Fruit fly (Drosophila melanogaster) whole organism, embryonic: ENCODE results near the gene Mekk1.

Experiments
- Awh ChIP-seq: fragments of 200-800 bp; sonication (Bioruptor generic); IDR thresholded peaks from 2 replicates; pipeline ENCODE4, ENCODE4 v1.3.6; 2022; ENCODE audit warnings: missing biosample characterization, missing genetic modification characterization
- CG10959 ChIP-seq: fragments of 200-800 bp; sonication (Bioruptor generic); IDR thresholded peaks from 2 replicates; pipeline ENCODE4 v1.3.6; 2022; ENCODE audit warnings: missing biosample characterization, missing genetic modification characterization
- CG11560 ChIP-seq: fragments of 200-800 bp; sonication (Bioruptor generic); IDR thresholded peaks from 3 replicates; pipeline ENCODE4 v1.3.6; 2022; ENCODE audit warnings: missing biosample characterization, missing genetic modification characterization
- CG12659 ChIP-seq: fragments of 200-800 bp; sonication (Bioruptor generic); optimal IDR thresholded peaks from 3 replicates; lab custom pipeline; 2017; ENCODE audit warnings: mild to moderate bottlenecking, missing biosample characterization, missing genetic modification reagents, missing genetic modification characterization
- CG12744 ChIP-seq: fragments of 200-800 bp; sonication (Bioruptor generic); optimal IDR thresholded peaks from 2 replicates; lab custom pipeline; 2016; ENCODE audit warnings: missing biosample characterization, missing genetic modification characterization
- CG13775 ChIP-seq: fragments of 200-800 bp; sonication (Bioruptor generic); optimal IDR thresholded peaks from 3 replicates; lab custom pipeline; 2017; ENCODE audit warnings: missing biosample characterization, mild to moderate bottlenecking, missing genetic modification characterization
- CG14050 ChIP-seq: fragments of 200-800 bp; sonication (Bioruptor generic); IDR thresholded peaks from 3 replicates; pipeline ENCODE4 v1.3.6; 2022; ENCODE audit warnings: missing biosample characterization, missing genetic modification characterization
- CG15269 ChIP-seq: fragments of 200-800 bp; sonication (Bioruptor generic); optimal IDR thresholded peaks from 2 replicates; lab custom pipeline; 2018; ENCODE audit warnings: missing biosample characterization, mild to moderate bottlenecking, missing genetic modification characterization, moderate library complexity
- CG1647 ChIP-seq: fragments of 200-800 bp; sonication (Bioruptor generic); optimal IDR thresholded peaks from 3 replicates; lab custom pipeline; 2016; ENCODE audit warnings: missing biosample characterization, missing genetic modification characterization
- CG16779 ChIP-seq: fragments of 200-800 bp; sonication (Bioruptor generic); IDR thresholded peaks from 2 replicates; pipeline ENCODE4 v1.3.6; 2022; ENCODE audit warnings: missing biosample characterization, missing genetic modification characterization
- CG16813 ChIP-seq: fragments of 200-800 bp; sonication (Bioruptor generic); IDR thresholded peaks from 3 replicates; pipeline ENCODE4 v1.3.6; 2022; ENCODE audit warnings: missing biosample characterization, missing genetic modification characterization; ENCODE audit not compliant: partially characterized antibody
- CG18262 ChIP-seq: fragments of 200-800 bp; optimal IDR thresholded peaks from 3 replicates; lab custom pipeline; 2019; ENCODE audit warnings: missing biosample characterization, mild to moderate bottlenecking, missing genetic modification characterization, moderate library complexity
- CG4328 ChIP-seq: fragments of 200-800 bp; sonication (Bioruptor generic); optimal IDR thresholded peaks from 3 replicates; lab custom pipeline; 2017; ENCODE audit warnings: missing biosample characterization, missing genetic modification reagents, missing genetic modification characterization
- CG4707 ChIP-seq: fragments of 200-800 bp; sonication (Bioruptor generic); optimal IDR thresholded peaks from 2 replicates; lab custom pipeline; 2018; ENCODE audit warnings: missing biosample characterization, mild to moderate bottlenecking, missing genetic modification characterization, moderate library complexity
- CG6175 ChIP-seq: fragments of 200-800 bp; sonication (Bioruptor generic); IDR thresholded peaks from 3 replicates; pipeline ENCODE4 v1.3.6; 2022; ENCODE audit warnings: missing biosample characterization, missing genetic modification characterization
- CG6813 ChIP-seq: fragments of 200-800 bp; sonication (Bioruptor generic); optimal IDR thresholded peaks from 2 replicates; lab custom pipeline; 2017; ENCODE audit warnings: missing biosample characterization, missing genetic modification characterization, mild to moderate bottlenecking, moderate library complexity, missing genetic modification reagents
- CG7357 ChIP-seq: fragments of 200-800 bp; sonication (Bioruptor generic); IDR thresholded peaks from 3 replicates; pipeline ENCODE4 v1.3.6; 2022; ENCODE audit warnings: missing biosample characterization, missing genetic modification characterization
- CG7786 ChIP-seq: fragments of 200-800 bp; sonication (Bioruptor generic); optimal IDR thresholded peaks from 2 replicates; lab custom pipeline; 2016; ENCODE audit warnings: missing biosample characterization, missing genetic modification characterization
- Dad ChIP-seq: fragments of 200-800 bp; sonication (Bioruptor generic); optimal IDR thresholded peaks from 3 replicates; lab custom pipeline; 2016; ENCODE audit warnings: missing biosample characterization, missing genetic modification characterization
- Dref ChIP-seq: fragments of 200-800 bp; sonication (Bioruptor generic); IDR thresholded peaks from 2 replicates; pipeline ENCODE4 v1.3.6; 2022; ENCODE audit warnings: missing biosample characterization, missing genetic modification characterization
- H15 ChIP-seq: fragments of 200-800 bp; sonication (Bioruptor generic); IDR thresholded peaks from 3 replicates; pipeline ENCODE4 v1.3.6; 2022; ENCODE audit warnings: missing biosample characterization, missing genetic modification characterization
- HmgZ ChIP-seq: fragments of 200-800 bp; sonication (Bioruptor generic); optimal IDR thresholded peaks from 2 replicates; lab custom pipeline; 2018; ENCODE audit warnings: missing biosample characterization, mild to moderate bottlenecking, missing genetic modification characterization
- Jarid2 ChIP-seq: fragments of 200-800 bp; sonication (Bioruptor generic); optimal IDR thresholded peaks from 3 replicates; lab custom pipeline; 2017; ENCODE audit warnings: mild to moderate bottlenecking, missing biosample characterization, missing genetic modification reagents, missing genetic modification characterization
- Lpt ChIP-seq: fragments of >200 bp; optimal IDR thresholded peaks from 2 replicates; lab custom pipeline; 2018; ENCODE audit warnings: missing biosample characterization, missing genetic modification characterization
- NC2α ChIP-seq: fragments of 200-800 bp; sonication (Bioruptor generic); optimal IDR thresholded peaks from 2 replicates; lab custom pipeline; 2016; ENCODE audit warnings: missing biosample characterization, missing genetic modification characterization
- Nf-YA ChIP-seq: fragments of 200-800 bp; sonication (Bioruptor generic); IDR thresholded peaks from 2 replicates; pipeline ENCODE4 v1.3.6; 2022; ENCODE audit warnings: missing biosample characterization, missing genetic modification characterization
- Nf-YC ChIP-seq: fragments of 200-800 bp; optimal IDR thresholded peaks from 3 replicates; lab custom pipeline; 2019; ENCODE audit warnings: missing biosample characterization, mild to moderate bottlenecking, missing genetic modification characterization, moderate library complexity
- Oaz ChIP-seq: fragments of 200-800 bp; sonication (Bioruptor generic); IDR thresholded peaks from 2 replicates; pipeline ENCODE4 v1.3.6; 2022; ENCODE audit warnings: missing biosample characterization, missing genetic modification characterization
- Scr ChIP-seq: fragments of 200-800 bp; sonication (Bioruptor generic); IDR thresholded peaks from 2 replicates; pipeline ENCODE4 v1.3.6; 2022; ENCODE audit warnings: missing biosample characterization, missing genetic modification characterization; ENCODE audit not compliant: partially characterized antibody
- Sry-δ ChIP-seq: fragments of 200-800 bp; sonication (Bioruptor generic); optimal IDR thresholded peaks from 2 replicates; lab custom pipeline; 2016; ENCODE audit warnings: missing biosample characterization, missing genetic modification characterization
- Vsx1 ChIP-seq: fragments of 200-800 bp; sonication (Bioruptor generic); optimal IDR thresholded peaks from 2 replicates; lab custom pipeline; 2017; ENCODE audit warnings: missing biosample characterization, mild to moderate bottlenecking, missing genetic modification characterization, missing genetic modification reagents
- cato ChIP-seq: fragments of 200-800 bp; sonication (Bioruptor generic); optimal IDR thresholded peaks from 2 replicates; lab custom pipeline; 2016; ENCODE audit warnings: missing biosample characterization, missing genetic modification characterization, borderline replicate concordance
- dmrt99B ChIP-seq: fragments of 200-800 bp; sonication (Bioruptor generic); optimal IDR thresholded peaks from 2 replicates; lab custom pipeline; 2018; ENCODE audit warnings: missing biosample characterization, mild to moderate bottlenecking, missing genetic modification characterization, moderate library complexity
- dpn ChIP-seq, 2 experiments: fragments of 200-800 bp; sonication (Bioruptor generic); optimal IDR thresholded peaks; 3 replicates each; lab custom pipeline; 2016; ENCODE audit warnings: missing biosample characterization in 2 of 2, missing genetic modification characterization in 2 of 2
- eve ChIP-seq, 2 experiments: fragments of >200 bp; optimal IDR thresholded peaks; 2 replicates each; lab custom pipeline; 2017; ENCODE audit warnings: missing biosample characterization in 2 of 2, missing genetic modification characterization in 2 of 2
- fd3F ChIP-seq: fragments of 200-800 bp; sonication (Bioruptor generic); optimal IDR thresholded peaks from 2 replicates; lab custom pipeline; 2018; ENCODE audit warnings: missing biosample characterization, mild to moderate bottlenecking, missing genetic modification characterization, moderate library complexity
- ind ChIP-seq: fragments of 200-800 bp; sonication (Bioruptor generic); optimal IDR thresholded peaks from 3 replicates; lab custom pipeline; 2016; ENCODE audit warnings: missing biosample characterization, missing genetic modification characterization
- jing ChIP-seq: fragments of 200-800 bp; sonication (Bioruptor generic); optimal IDR thresholded peaks from 2 replicates; lab custom pipeline; 2018; ENCODE audit warnings: missing biosample characterization, mild to moderate bottlenecking, missing genetic modification characterization
- kay ChIP-seq: fragments of 200-800 bp; sonication (Bioruptor generic); optimal IDR thresholded peaks from 2 replicates; lab custom pipeline; 2016; ENCODE audit warnings: missing biosample characterization, missing genetic modification characterization
- otp ChIP-seq: fragments of 200-800 bp; sonication (Bioruptor generic); IDR thresholded peaks from 3 replicates; pipeline ENCODE4, ENCODE4 v1.3.6; 2022; ENCODE audit warnings: missing biosample characterization, missing genetic modification characterization
- pan ChIP-seq, 4 experiments: fragments of >200 bp in 3 of 4; fragments of 200-800 bp in 1 of 4; sonication (Bioruptor generic) in 1 of 4; optimal IDR thresholded peaks in 3 of 4; IDR thresholded peaks in 1 of 4; 2 replicates each; pipeline versions ENCODE4 v1.3.6 to Lab custom; 2017 to 2022; ENCODE audit warnings: missing biosample characterization in 2 of 4, missing genetic modification characterization in 2 of 4, mixed read lengths in 1 of 4
- sens-2 ChIP-seq: fragments of 200-800 bp; sonication (Bioruptor generic); IDR thresholded peaks from 2 replicates; pipeline ENCODE4 v1.3.6; 2022; ENCODE audit warnings: missing biosample characterization, missing genetic modification characterization
- sisA ChIP-seq: fragments of 200-800 bp; sonication (Bioruptor generic); IDR thresholded peaks from 2 replicates; pipeline ENCODE4 v1.3.6; 2022; ENCODE audit warnings: missing biosample characterization, missing genetic modification characterization
- sob ChIP-seq: fragments of 200-800 bp; sonication (Bioruptor generic); IDR thresholded peaks from 2 replicates; pipeline ENCODE4 v1.3.6; 2022; ENCODE audit warnings: missing biosample characterization, missing genetic modification characterization
- tap ChIP-seq: fragments of 200-800 bp; optimal IDR thresholded peaks from 3 replicates; lab custom pipeline; 2019; ENCODE audit warnings: missing biosample characterization, mild to moderate bottlenecking, missing genetic modification characterization, moderate library complexity
- unpg ChIP-seq: fragments of 200-800 bp; sonication (Bioruptor generic); optimal IDR thresholded peaks from 3 replicates; lab custom pipeline; 2018; ENCODE audit warnings: missing biosample characterization, mild to moderate bottlenecking, missing genetic modification characterization, moderate library complexity
- wor ChIP-seq: fragments of 200-800 bp; sonication (Bioruptor generic); IDR thresholded peaks from 2 replicates; pipeline ENCODE4 v1.3.6; 2022; ENCODE audit warnings: missing biosample characterization, missing genetic modification characterization
- z ChIP-seq: fragments of 200-800 bp; sonication (Bioruptor generic); IDR thresholded peaks from 3 replicates; pipeline ENCODE4 v1.3.6; 2022; ENCODE audit warnings: missing biosample characterization, missing genetic modification characterization
- zf30C ChIP-seq: fragments of 200-800 bp; sonication (Bioruptor generic); optimal IDR thresholded peaks from 3 replicates; lab custom pipeline; 2018; ENCODE audit warnings: missing biosample characterization, mild to moderate bottlenecking, missing genetic modification characterization

Gene Mekk1

dm6 chr3R:18758548-18759257, 15.3 kb upstream of the Mekk1 start, which contains the start of gene Epg5 (continued):
- TF ChIP-seq Nf-YC (tag; lab: Kevin White, UChicago): no peak
- peak; percentile 99 for TF ChIP-seq Scr
- TF ChIP-seq CG1647 (GFP tag; lab: Kevin White, UChicago): peak; percentile 77
- TF ChIP-seq otp: no peak
- TF ChIP-seq CG11560: no peak; the same call in 2 of the 3 replicates
- TF ChIP-seq H15 (GFP tag; lab: Robert Waterston, UW): no peak
- TF ChIP-seq Vsx1 (GFP tag; lab: Kevin White, UChicago): no peak
- no peak for TF ChIP-seq tap
- peak; percentile 73 for TF ChIP-seq CG12659 (GFP tag; lab: Kevin White, UChicago)
- TF ChIP-seq wor (GFP tag; lab: Robert Waterston, UW): peak; percentile 45; the same call in 1 of the 2 replicates
- peak; percentile 69 for TF ChIP-seq Dad (GFP tag; lab: Kevin White, UChicago)
- 0 out of 3 replicates have a peak, but pooled peaks have one; percentile 50 for TF ChIP-seq CG6175 (GFP tag; lab: Robert Waterston, UW)
- no peak for TF ChIP-seq CG16779
- TF ChIP-seq CG7357 (GFP tag; lab: Robert Waterston, UW): 0 out of 3 replicates have a peak, but pooled peaks have one; percentile 62
- TF ChIP-seq CG6813 (GFP tag; lab: Kevin White, UChicago): no peak
- no peak for TF ChIP-seq fd3F (GFP tag; lab: Kevin White, UChicago)
- TF ChIP-seq unpg (GFP tag; lab: Kevin White, UChicago): no peak
- no peak for TF ChIP-seq jing
- no peak for TF ChIP-seq Jarid2 (GFP tag; lab: Kevin White, UChicago)
- no peak for TF ChIP-seq eve (GFP tag; optimal IDR thresholded peaks at IDR 0.05; lab: Kevin White, UChicago)
- TF ChIP-seq CG18262 (tag; lab: Kevin White, UChicago): no peak
- no peak for TF ChIP-seq NC2α (GFP tag; lab: Kevin White, UChicago)
- no peak for TF ChIP-seq CG12744 (GFP tag; lab: Kevin White, UChicago)
- 0 out of 2 replicates have a peak, but pooled peaks have one; percentile 33 for TF ChIP-seq Awh
- TF ChIP-seq zf30C (GFP tag; lab: Kevin White, UChicago): no peak
- TF ChIP-seq Nf-YA: 0 out of 2 replicates have a peak, but pooled peaks have one; percentile 20
- no peak for TF ChIP-seq CG4707 (GFP tag; lab: Kevin White, UChicago)
- no peak for TF ChIP-seq CG10959
- TF ChIP-seq CG16813 (GFP tag; lab: Robert Waterston, UW): peak; percentile 98
- no peak for TF ChIP-seq CG4328
- TF ChIP-seq dpn (GFP tag; optimal IDR thresholded peaks at IDR 0.05; lab: Kevin White, UChicago): peak; percentile 83 to 85
- peak; percentile 71 for TF ChIP-seq CG13775
- TF ChIP-seq cato (GFP tag; lab: Kevin White, UChicago): peak; percentile 52
- TF ChIP-seq pan (optimal IDR thresholded peaks at IDR 0.05; lab: Kevin White, UChicago): no peak
- TF ChIP-seq pan (GFP tag; optimal IDR thresholded peaks at IDR 0.05 in 1 of 2, IDR thresholded peaks at IDR 0.05 in 1 of 2): peak in 1 of 2 experiments; percentile 56
- peak; percentile 89 for TF ChIP-seq HmgZ (tag; lab: Kevin White, UChicago)
- no peak for TF ChIP-seq CG15269 (tag; lab: Kevin White, UChicago)
- TF ChIP-seq sens-2 (GFP tag; lab: Robert Waterston, UW): no peak
- TF ChIP-seq Oaz: no peak
- peak; percentile 62 for TF ChIP-seq CG7786 (GFP tag; lab: Kevin White, UChicago)
- peak; percentile 49 for TF ChIP-seq kay (GFP tag; lab: Kevin White, UChicago)
- TF ChIP-seq Dref (GFP tag; lab: Robert Waterston, UW): peak; percentile 78
- no peak for TF ChIP-seq CG14050
- TF ChIP-seq Lpt (GFP tag; lab: Kevin White, UChicago): no peak
- no peak for TF ChIP-seq dmrt99B
- TF ChIP-seq Sry-δ (GFP tag; lab: Kevin White, UChicago): peak; percentile 92
- TF ChIP-seq z: no peak
- TF ChIP-seq sob: peak; percentile 86
- TF ChIP-seq ind (GFP tag; lab: Kevin White, UChicago): peak; percentile 73
- TF ChIP-seq sisA (GFP tag; lab: Robert Waterston, UW): peak; percentile 72
